Worm (Caenorhabditis elegans) whole organism, L4 larva: ENCODE data around the gene gei-8.

Source experiments
- R02D3.7 ChIP-seq: fragments of 150-350 bp; sonication (generic microtip); optimal IDR thresholded peaks from 3 replicates; lab custom pipeline; 2014; ENCODE audit warnings: missing biosample characterization, missing genetic modification characterization
- T20F7.1 ChIP-seq: fragments of 200-800 bp; sonication (Bioruptor generic); optimal IDR thresholded peaks from 2 replicates; lab custom pipeline; 2018; ENCODE audit warnings: mild to moderate bottlenecking, missing genetic modification characterization, missing compliant biosample characterization
- T26A8.4 ChIP-seq: fragments of 200-800 bp; sonication (Bioruptor generic); IDR thresholded peaks from 2 replicates; pipeline ENCODE4 v1.3.6; 2022; ENCODE audit warnings: missing genetic modification characterization, missing compliant biosample characterization
- Y48G9A.11 ChIP-seq: fragments of 200-800 bp; sonication (Bioruptor generic); IDR thresholded peaks from 2 replicates; pipeline ENCODE4 v1.3.6; 2022; ENCODE audit warnings: missing genetic modification reagents, missing genetic modification characterization, missing compliant biosample characterization
- Y5F2A.4 ChIP-seq: fragments of 200-800 bp; sonication (Bioruptor generic); optimal IDR thresholded peaks from 2 replicates; lab custom pipeline; 2018; ENCODE audit warnings: mild to moderate bottlenecking, missing genetic modification characterization, missing compliant biosample characterization
- Y75B8A.6 ChIP-seq: fragments of 200-800 bp; sonication (Bioruptor generic); IDR thresholded peaks from 2 replicates; pipeline ENCODE4 v1.3.6; 2022; ENCODE audit warnings: missing genetic modification reagents, missing genetic modification characterization, missing compliant biosample characterization
- ZK337.2 ChIP-seq: fragments of 200-800 bp; sonication (Bioruptor generic); IDR thresholded peaks from 2 replicates; pipeline ENCODE4 v1.3.6; 2022; ENCODE audit warnings: missing genetic modification reagents, missing genetic modification characterization, missing compliant biosample characterization
- ZK546.5 ChIP-seq, 2 experiments: sonication (generic microtip); optimal IDR thresholded peaks; 2 replicates each; lab custom pipeline; 2017; ENCODE audit warnings: missing biosample characterization in 2 of 2, missing genetic modification characterization in 2 of 2
- aha-1 ChIP-seq: fragments of 150-350 bp; peaks from one replicate; lab custom pipeline; 2014; ENCODE audit warnings: missing biosample characterization, missing genetic modification characterization
- aly-2 ChIP-seq: sonication (generic microtip); optimal IDR thresholded peaks from 2 replicates; lab custom pipeline; 2018; ENCODE audit warnings: missing biosample characterization, missing genetic modification characterization
- arid-1 ChIP-seq: fragments of 200-800 bp; sonication (Bioruptor generic); conservative IDR thresholded peaks from 2 replicates; pipeline ENCODE4 v1.3.6; 2022; ENCODE audit warnings: missing genetic modification reagents, missing genetic modification characterization, missing compliant biosample characterization
- attf-4 ChIP-seq: sonication (generic microtip); optimal IDR thresholded peaks from 3 replicates; lab custom pipeline; 2017; ENCODE audit warnings: missing biosample characterization, missing genetic modification characterization
- ceh-20 ChIP-seq: fragments of 200-800 bp; sonication (Bioruptor generic); IDR thresholded peaks from 2 replicates; pipeline ENCODE4 v1.3.6; 2022; ENCODE audit warnings: missing genetic modification reagents, missing genetic modification characterization, missing compliant biosample characterization
- daf-12 ChIP-seq: fragments of 150-350 bp; optimal IDR thresholded peaks from 2 replicates; lab custom pipeline; 2014; ENCODE audit warnings: missing biosample characterization, missing genetic modification reagents, missing genetic modification characterization
- dve-1 ChIP-seq: sonication (generic microtip); optimal IDR thresholded peaks from 2 replicates; lab custom pipeline; 2017; ENCODE audit warnings: antibody characterized with exemption, mild to moderate bottlenecking, missing genetic modification characterization, missing compliant biosample characterization; ENCODE audit not compliant: insufficient read depth
- egl-43 ChIP-seq: fragments of 200-800 bp; sonication (Bioruptor generic); IDR thresholded peaks from 2 replicates; pipeline ENCODE4 v1.3.6; 2022; ENCODE audit warnings: missing genetic modification reagents, missing genetic modification characterization, missing compliant biosample characterization
- fos-1 ChIP-seq: fragments of 150-350 bp; optimal IDR thresholded peaks from 2 replicates; lab custom pipeline; 2014; ENCODE audit warnings: missing biosample characterization, missing genetic modification characterization
- jun-1 ChIP-seq: fragments of 150-350 bp; optimal IDR thresholded peaks from 2 replicates; lab custom pipeline; 2014; ENCODE audit warnings: missing biosample characterization, missing genetic modification reagents, missing genetic modification characterization
- lim-7 ChIP-seq: fragments of 200-800 bp; sonication (Bioruptor generic); IDR thresholded peaks from 2 replicates; pipeline ENCODE4 v1.3.6; 2022; ENCODE audit warnings: missing genetic modification characterization, missing compliant biosample characterization
- lin-1 ChIP-seq: fragments of 200-800 bp; sonication (Bioruptor generic); IDR thresholded peaks from 2 replicates; pipeline ENCODE4 v1.3.6; 2022; ENCODE audit warnings: missing genetic modification reagents, missing genetic modification characterization, missing compliant biosample characterization
- lin-15B ChIP-seq: fragments of 150-350 bp; sonication (generic microtip); optimal IDR thresholded peaks from 3 replicates; lab custom pipeline; 2014; ENCODE audit warnings: missing biosample characterization, missing genetic modification characterization
- lir-3 ChIP-seq: sonication (generic microtip); optimal IDR thresholded peaks from 2 replicates; lab custom pipeline; 2016; ENCODE audit warnings: mild to moderate bottlenecking, missing genetic modification characterization, missing compliant biosample characterization
- mdt-29 ChIP-seq: fragments of 200-800 bp; sonication (Bioruptor generic); IDR thresholded peaks from 2 replicates; pipeline ENCODE4 v1.3.6; 2022; ENCODE audit warnings: missing genetic modification reagents, missing genetic modification characterization, missing compliant biosample characterization
- mep-1 ChIP-seq: fragments of 150-350 bp; sonication (generic microtip); optimal IDR thresholded peaks from 3 replicates; lab custom pipeline; 2014; ENCODE audit warnings: missing biosample characterization, missing genetic modification characterization
- mes-2 ChIP-seq: sonication (generic microtip); optimal IDR thresholded peaks from 2 replicates; lab custom pipeline; 2016; ENCODE audit warnings: missing genotype, mild to moderate bottlenecking, missing genetic modification characterization, missing compliant biosample characterization; ENCODE audit not compliant: poor library complexity, severe bottlenecking
- nhr-10 ChIP-seq: fragments of 150-350 bp; optimal IDR thresholded peaks from 2 replicates; lab custom pipeline; 2014; ENCODE audit warnings: missing biosample characterization, missing genetic modification characterization
- nhr-237 ChIP-seq: sonication (generic microtip); optimal IDR thresholded peaks from 2 replicates; lab custom pipeline; 2017; ENCODE audit warnings: missing biosample characterization, missing genetic modification characterization
- nhr-28 ChIP-seq: fragments of 150-350 bp; optimal IDR thresholded peaks from 2 replicates; lab custom pipeline; 2014; ENCODE audit warnings: missing biosample characterization, missing genetic modification characterization
- nhr-42 ChIP-seq: fragments of 200-800 bp; sonication (Bioruptor generic); IDR thresholded peaks from 2 replicates; pipeline ENCODE4 v1.3.6; 2022; ENCODE audit warnings: missing genetic modification characterization, missing compliant biosample characterization
- nhr-6 ChIP-seq: fragments of 150-350 bp; optimal IDR thresholded peaks from 2 replicates; lab custom pipeline; 2014; ENCODE audit warnings: missing biosample characterization, missing genetic modification characterization
- nhr-77 ChIP-seq: fragments of 150-350 bp; optimal IDR thresholded peaks from 2 replicates; lab custom pipeline; 2014; ENCODE audit warnings: missing biosample characterization, missing genetic modification characterization
- pha-4 ChIP-seq, 2 experiments: fragments of 150-350 bp in 1 of 2; fragments of 200-800 bp in 1 of 2; sonication (Bioruptor generic) in 1 of 2; IDR thresholded peaks in 1 of 2; optimal IDR thresholded peaks in 1 of 2; 2 replicates each; pipeline versions ENCODE4 v1.3.6 to Lab custom; 2014 to 2022; ENCODE audit warnings: missing genetic modification characterization in 2 of 2, missing genetic modification reagents in 2 of 2, missing biosample characterization in 1 of 2, missing compliant biosample characterization in 1 of 2
- php-3 ChIP-seq: fragments of 200-800 bp; sonication (Bioruptor generic); IDR thresholded peaks from 2 replicates; pipeline ENCODE4 v1.3.6; 2022; ENCODE audit warnings: missing genetic modification reagents, missing genetic modification characterization, missing compliant biosample characterization
- pqm-1 ChIP-seq: sonication (generic microtip); optimal IDR thresholded peaks from 2 replicates; lab custom pipeline; 2017; ENCODE audit warnings: missing biosample characterization, missing genetic modification characterization
- rbr-2 ChIP-seq: sonication (generic microtip); optimal IDR thresholded peaks from 2 replicates; lab custom pipeline; 2016; ENCODE audit warnings: missing genotype, missing genetic modification characterization, missing compliant biosample characterization
- sdz-12 ChIP-seq: fragments of 200-800 bp; sonication (Bioruptor generic); optimal IDR thresholded peaks from 2 replicates; lab custom pipeline; 2018; ENCODE audit warnings: mild to moderate bottlenecking, missing genetic modification characterization, missing compliant biosample characterization
- set-16 ChIP-seq: fragments of 200-800 bp; sonication (Bioruptor generic); IDR thresholded peaks from 2 replicates; pipeline ENCODE4 v1.3.6; 2022; ENCODE audit warnings: missing genetic modification reagents, missing genetic modification characterization, missing compliant biosample characterization
- spr-1 ChIP-seq: sonication (generic microtip); optimal IDR thresholded peaks from 2 replicates; lab custom pipeline; 2016; ENCODE audit warnings: mild to moderate bottlenecking, missing genetic modification characterization, missing compliant biosample characterization
- spr-3 ChIP-seq: fragments of 200-800 bp; sonication (Bioruptor generic); optimal IDR thresholded peaks from 2 replicates; lab custom pipeline; 2018; ENCODE audit warnings: mild to moderate bottlenecking, missing genetic modification characterization, missing compliant biosample characterization
- tra-1 ChIP-seq: fragments of 200-800 bp; sonication (Bioruptor generic); IDR thresholded peaks from 2 replicates; pipeline ENCODE4 v1.3.6; 2022; ENCODE audit warnings: missing genetic modification reagents, missing genetic modification characterization, missing compliant biosample characterization
- unc-39 ChIP-seq: sonication (generic microtip); optimal IDR thresholded peaks from 2 replicates; lab custom pipeline; 2017; ENCODE audit warnings: missing biosample characterization, missing genetic modification characterization
- unc-62 ChIP-seq, 3 experiments: fragments of 150-350 bp in 1 of 3; sonication (generic microtip); optimal IDR thresholded peaks in 2 of 3; peaks in 1 of 3; 1 replicate in 1 of 3; 2 replicates in 2 of 3; lab custom pipeline; 2014 to 2017; ENCODE audit warnings: missing biosample characterization in 3 of 3, missing genetic modification characterization in 3 of 3, missing genetic modification reagents in 3 of 3, missing genotype in 1 of 3
- vab-7 ChIP-seq: fragments of 200-800 bp; sonication (Bioruptor generic); IDR thresholded peaks from 2 replicates; pipeline ENCODE4 v1.3.6; 2022; ENCODE audit warnings: missing genetic modification reagents, missing genetic modification characterization, missing compliant biosample characterization
- zag-1 ChIP-seq: fragments of 150-350 bp; optimal IDR thresholded peaks from 2 replicates; lab custom pipeline; 2014; ENCODE audit warnings: missing biosample characterization, missing genetic modification characterization
- zfp-3 ChIP-seq: fragments of 200-800 bp; sonication (Bioruptor generic); conservative IDR thresholded peaks from 2 replicates; pipeline ENCODE4 v1.3.6; 2022; ENCODE audit warnings: missing genetic modification reagents, missing genetic modification characterization, missing compliant biosample characterization
- zip-2 ChIP-seq: fragments of 150-350 bp; optimal IDR thresholded peaks from 2 replicates; lab custom pipeline; 2014; ENCODE audit warnings: missing biosample characterization, missing genetic modification characterization

Gene gei-8

ce11 chrIII:8121132-8121531 lies at the start of gene gei-8:
TSS of gene gei-8 (minus strand) at chrIII:8121232.
- TF ChIP-seq ceh-20 (GFP tag; lab: Robert Waterston, UW) (no peak), unc-62 (GFP tag; optimal IDR thresholded peaks at IDR 0.05 in 1 of 2; lab: Kevin White, UChicago) (peak in 1 of 2 experiments; percentile 17), unc-62 (tag; optimal IDR thresholded peaks at IDR 0.05; lab: Kevin White, UChicago) (no peak)

- TF ChIP-seq aha-1 (peak; percentile 97), zag-1 (no peak)
Observed at ce11 chrIII:8164771-8165170, 43.7 kb upstream of the gei-8 start.

ce11 chrIII:8163788-8164423 lies 42.9 kb upstream of the gei-8 start, which contains the start of gene prp-8:
TSS of gene prp-8 (plus strand) at chrIII:8164373.
- no peak for TF ChIP-seq daf-12 (tag; lab: Kevin White, UChicago)
- TF ChIP-seq egl-43 (GFP tag; lab: Robert Waterston, UW) = peak; percentile 53; the same call in 1 of the 2 replicates
- TF ChIP-seq fos-1 (tag; lab: Kevin White, UChicago) = no peak
- peak; percentile 85 for TF ChIP-seq rbr-2 (tag; lab: Kevin White, UChicago)
- TF ChIP-seq set-16 (GFP tag; lab: Robert Waterston, UW) = no peak
- TF ChIP-seq arid-1 (GFP tag; lab: Robert Waterston, UW) = peak; percentile 74
- peak; percentile 92 for TF ChIP-seq dve-1 (tag; lab: Kevin White, UChicago)
- TF ChIP-seq pha-4 (GFP tag; IDR thresholded peaks at IDR 0.05; lab: Robert Waterston, UW) = no peak
- peak; percentile 94 for TF ChIP-seq pha-4 (tag; optimal IDR thresholded peaks at IDR 0.05; lab: Kevin White, UChicago)
- peak; percentile 29 for TF ChIP-seq lin-15B
- TF ChIP-seq spr-1 (tag; lab: Kevin White, UChicago) = peak; percentile 31
- peak; percentile 74 for TF ChIP-seq T26A8.4 (GFP tag; lab: Robert Waterston, UW)
- TF ChIP-seq zag-1 = no peak
- peak; percentile 89 for TF ChIP-seq nhr-6 (tag; lab: Kevin White, UChicago)
- no peak for TF ChIP-seq Y5F2A.4
- 0 out of 2 replicates have a peak, but pooled peaks have one; percentile 26 for TF ChIP-seq nhr-42 (GFP tag; lab: Robert Waterston, UW)
- no peak for TF ChIP-seq lir-3
- 0 out of 2 replicates have a peak, but pooled peaks have one; percentile 43 for TF ChIP-seq tra-1 (GFP tag; lab: Robert Waterston, UW)
- no peak for TF ChIP-seq spr-3 (GFP tag; lab: Kevin White, UChicago)
- peak; percentile 99 for TF ChIP-seq T20F7.1 (GFP tag; lab: Kevin White, UChicago)
- TF ChIP-seq Y48G9A.11 (GFP tag; lab: Robert Waterston, UW) = peak; percentile 95
- TF ChIP-seq zip-2 = no peak
- TF ChIP-seq zfp-3 = 0 out of 2 replicates have a peak, but pooled peaks have one; percentile 58
- no peak for TF ChIP-seq aly-2 (tag; lab: Kevin White, UChicago)
- TF ChIP-seq mes-2 (tag; lab: Kevin White, UChicago) = peak; percentile 95
- no peak for TF ChIP-seq unc-39 (tag; lab: Kevin White, UChicago)
- TF ChIP-seq lim-7 (GFP tag; lab: Robert Waterston, UW) = no peak
- no peak for TF ChIP-seq R02D3.7 (tag; lab: Kevin White, UChicago)
- 0 out of 2 replicates have a peak, but pooled peaks have one; percentile 32 for TF ChIP-seq lin-1 (GFP tag; lab: Robert Waterston, UW)
- TF ChIP-seq pqm-1 (tag; lab: Kevin White, UChicago) = no peak
- no peak for TF ChIP-seq nhr-237 (tag; lab: Kevin White, UChicago)
- no peak for TF ChIP-seq php-3 (GFP tag; lab: Robert Waterston, UW)
- TF ChIP-seq sdz-12 (GFP tag; lab: Kevin White, UChicago) = no peak
- TF ChIP-seq nhr-77 = peak; percentile 69
- TF ChIP-seq mep-1 (tag; lab: Kevin White, UChicago) = peak; percentile 90
- TF ChIP-seq nhr-10 (tag; lab: Kevin White, UChicago) = no peak
- no peak for TF ChIP-seq mdt-29 (GFP tag; lab: Robert Waterston, UW)
- TF ChIP-seq ZK546.5 (tag; optimal IDR thresholded peaks at IDR 0.05; lab: Kevin White, UChicago) = peak in 1 of 2 experiments; percentile 94
- TF ChIP-seq vab-7 (GFP tag; lab: Robert Waterston, UW) = peak; percentile 26; the same call in 1 of the 2 replicates
- no peak for TF ChIP-seq attf-4 (tag; lab: Kevin White, UChicago)
- TF ChIP-seq Y75B8A.6 (GFP tag; lab: Robert Waterston, UW) = peak; percentile 58; the same call in 1 of the 2 replicates
- TF ChIP-seq jun-1 (tag; lab: Kevin White, UChicago) = no peak
- TF ChIP-seq nhr-28 (tag; lab: Kevin White, UChicago) = peak; percentile 51
- no peak for TF ChIP-seq ZK337.2 (GFP tag; lab: Robert Waterston, UW)
